Fruit fly (Drosophila melanogaster) whole organism, adult: ENCODE measurements around the gene vri.
A peak's percentile ranks its signal among the peaks of the same experiment; 100 is the strongest.

Source experiments
- CG12768 ChIP-seq: fragments of 200-800 bp; sonication (Bioruptor generic); optimal IDR thresholded peaks from 2 replicates; lab custom pipeline; 2017; ENCODE audit warnings: missing biosample characterization, missing genetic modification characterization, mild to moderate bottlenecking, moderate library complexity, missing genetic modification reagents
- CG1620 ChIP-seq: fragments of 200-800 bp; sonication (Bioruptor generic); optimal IDR thresholded peaks from 2 replicates; lab custom pipeline; 2016; ENCODE audit warnings: missing biosample characterization, missing genetic modification characterization
- CG5204 ChIP-seq: fragments of 200-800 bp; sonication (Bioruptor generic); optimal IDR thresholded peaks from 2 replicates; lab custom pipeline; 2016; ENCODE audit warnings: missing biosample characterization, missing genetic modification characterization
- CG7045 ChIP-seq: fragments of 200-800 bp; sonication (Bioruptor generic); optimal IDR thresholded peaks from 2 replicates; lab custom pipeline; 2017; ENCODE audit warnings: missing biosample characterization, mild to moderate bottlenecking, missing genetic modification characterization
- bab1 ChIP-seq: fragments of 200-800 bp; sonication (Bioruptor generic); optimal IDR thresholded peaks from 3 replicates; lab custom pipeline; 2019; ENCODE audit warnings: missing biosample characterization, mild to moderate bottlenecking, missing genetic modification characterization, moderate library complexity
- cic ChIP-seq: fragments of 200-800 bp; sonication (Bioruptor generic); optimal IDR thresholded peaks from 2 replicates; lab custom pipeline; 2017; ENCODE audit warnings: missing biosample characterization, mild to moderate bottlenecking, missing genetic modification characterization, moderate library complexity
- kay ChIP-seq: fragments of 200-800 bp; sonication (Bioruptor generic); peaks from one replicate; lab custom pipeline; 2016; ENCODE audit warnings: missing biosample characterization, missing genetic modification characterization, borderline replicate concordance
- pad ChIP-seq: fragments of 200-800 bp; sonication (Bioruptor generic); optimal IDR thresholded peaks from 3 replicates; lab custom pipeline; 2017; ENCODE audit warnings: missing biosample characterization, missing genetic modification characterization, mild to moderate bottlenecking, moderate library complexity, missing genetic modification reagents
- tj ChIP-seq: fragments of 200-800 bp; sonication (Bioruptor generic); optimal IDR thresholded peaks from 3 replicates; lab custom pipeline; 2017; ENCODE audit warnings: missing biosample characterization, mild to moderate bottlenecking, missing genetic modification characterization, moderate library complexity

DNA sequence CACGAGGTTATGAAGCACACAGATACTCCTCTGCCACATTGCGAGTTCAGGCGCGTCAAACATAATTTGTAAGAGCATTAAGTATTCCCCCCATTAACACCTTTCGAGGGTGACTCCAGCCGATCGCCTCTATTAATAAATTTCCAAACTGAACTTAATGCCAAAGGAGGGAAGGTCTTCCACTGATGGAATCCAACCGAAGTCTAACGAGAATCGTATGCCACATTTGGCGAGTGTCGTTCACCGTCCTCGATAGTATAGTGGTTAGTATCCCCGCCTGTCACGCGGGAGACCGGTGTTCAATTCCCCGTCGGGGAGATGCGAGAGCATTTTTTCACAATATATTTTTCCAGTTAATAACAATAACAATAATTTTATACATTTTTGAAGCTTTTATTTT is 48.2 kb upstream of the vri start:
- no peak for TF ChIP-seq CG5204
- no peak for TF ChIP-seq CG12768 (GFP tag; lab: Kevin White, UChicago)
- peak; percentile 9 for TF ChIP-seq bab1 (GFP tag; lab: Kevin White, UChicago)
- no peak for TF ChIP-seq CG1620 (GFP tag; lab: Kevin White, UChicago)
- no peak for TF ChIP-seq cic
- TF ChIP-seq tj (GFP tag; lab: Kevin White, UChicago), result no peak
- no peak for TF ChIP-seq CG7045
- no peak for TF ChIP-seq kay
- TF ChIP-seq pad (GFP tag; lab: Kevin White, UChicago), result no peak
